Worm (Caenorhabditis elegans) whole organism, L1 larva: ENCODE data around the gene D1079.1.

Source experiments
- fkh-10 ChIP-seq: sonication (generic microtip); optimal IDR thresholded peaks from 2 replicates; lab custom pipeline; 2017; ENCODE audit warnings: missing biosample characterization, missing genetic modification reagents, missing genetic modification characterization
- lin-39 ChIP-seq: fragments of 150-350 bp; optimal IDR thresholded peaks from 2 replicates; lab custom pipeline; 2014; ENCODE audit warnings: missing biosample characterization, missing genetic modification reagents, missing genetic modification characterization

- no peak for TF ChIP-seq lin-39 (tag; lab: Kevin White, UChicago)
- TF ChIP-seq fkh-10 (GFP tag; lab: Kevin White, UChicago), result no peak
Observed at ce11 chrX:4402854-4403253, at the start of gene D1079.1.
